Worm (Caenorhabditis elegans) whole organism, mixed stage, embryonic: Measurements from ENCODE around the gene R03G5.6.

Experiments
- snpc-4 ChIP-seq: fragments of 150-350 bp; optimal IDR thresholded peaks from 2 replicates; lab custom pipeline; 2014; ENCODE audit warnings: missing biosample characterization, missing genetic modification characterization
- ztf-11 ChIP-seq: fragments of 150-350 bp; optimal IDR thresholded peaks from 2 replicates; lab custom pipeline; 2014; ENCODE audit warnings: missing biosample characterization, missing genetic modification characterization

DNA sequence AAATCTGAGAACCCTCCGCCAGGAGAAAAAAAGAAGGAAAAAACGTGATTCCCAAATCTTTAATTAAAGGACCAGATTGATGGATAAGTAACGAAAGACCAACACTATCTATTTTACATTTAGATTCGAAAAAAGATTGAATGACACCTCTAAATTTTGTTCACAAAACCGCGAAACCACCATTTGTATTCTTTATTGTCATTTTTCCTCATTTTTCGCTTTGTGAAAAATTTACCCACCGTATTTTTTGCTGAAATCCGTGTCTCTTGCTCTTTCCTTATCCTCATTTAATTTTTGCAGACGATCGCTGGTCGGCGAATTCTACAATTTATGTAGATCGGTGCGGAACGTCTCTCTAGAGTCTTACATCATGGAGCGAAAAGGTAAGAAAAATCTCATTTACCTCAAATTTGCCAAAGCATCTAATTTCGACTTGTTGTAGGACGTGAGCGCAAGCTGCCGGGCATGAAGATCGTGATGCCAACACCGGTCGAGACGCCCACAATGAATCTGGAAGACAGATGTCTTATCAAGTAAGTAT is at the start of gene R03G5.6, which contains the start of gene sek-1:
- TF ChIP-seq snpc-4, result no peak
- TF ChIP-seq ztf-11 (tag; lab: Kevin White, UChicago), result no peak
